Fruit fly (Drosophila melanogaster) whole organism, embryonic: ENCODE measurements around the gene Trhn.

ENCODE experiments used
- Atf6 ChIP-seq: fragments of 200-800 bp; sonication (Bioruptor generic); IDR thresholded peaks from 2 replicates; pipeline ENCODE4 v1.3.6; 2022; ENCODE audit warnings: missing biosample characterization, missing genetic modification characterization
- Bteb2 ChIP-seq: fragments of 200-800 bp; sonication (Bioruptor generic); optimal IDR thresholded peaks from 2 replicates; lab custom pipeline; 2016; ENCODE audit warnings: missing biosample characterization, missing genetic modification characterization
- CG11247 ChIP-seq: fragments of 200-800 bp; sonication (Bioruptor generic); IDR thresholded peaks from 2 replicates; pipeline ENCODE4 v1.3.6; 2022; ENCODE audit warnings: missing biosample characterization, missing genetic modification characterization
- CG11456 ChIP-seq: fragments of 200-800 bp; sonication (Bioruptor generic); IDR thresholded peaks from 3 replicates; pipeline ENCODE4 v1.3.6; 2022; ENCODE audit warnings: missing biosample characterization, missing genetic modification characterization
- CG11696 ChIP-seq: fragments of 200-800 bp; sonication (Bioruptor generic); IDR thresholded peaks from 2 replicates; pipeline ENCODE4 v1.3.6; 2022; ENCODE audit warnings: missing biosample characterization, missing genetic modification characterization
- CG12942 ChIP-seq: fragments of 200-800 bp; sonication (Bioruptor generic); optimal IDR thresholded peaks from 3 replicates; lab custom pipeline; 2016; ENCODE audit warnings: missing biosample characterization, missing genetic modification characterization
- CG14710 ChIP-seq: fragments of 200-800 bp; sonication (Bioruptor generic); optimal IDR thresholded peaks from 3 replicates; lab custom pipeline; 2019; ENCODE audit warnings: missing biosample characterization, mild to moderate bottlenecking, missing genetic modification characterization, moderate library complexity
- CG1647 ChIP-seq: fragments of 200-800 bp; sonication (Bioruptor generic); optimal IDR thresholded peaks from 3 replicates; lab custom pipeline; 2016; ENCODE audit warnings: missing biosample characterization, missing genetic modification characterization
- CG16813 ChIP-seq: fragments of 200-800 bp; sonication (Bioruptor generic); IDR thresholded peaks from 3 replicates; pipeline ENCODE4 v1.3.6; 2022; ENCODE audit warnings: missing biosample characterization, missing genetic modification characterization; ENCODE audit not compliant: partially characterized antibody
- CG17361 ChIP-seq: fragments of 200-800 bp; sonication (Bioruptor generic); IDR thresholded peaks from 3 replicates; pipeline ENCODE4 v1.3.6; 2022; ENCODE audit warnings: missing biosample characterization, missing genetic modification characterization
- CG2120 ChIP-seq: fragments of 200-800 bp; sonication (Bioruptor generic); optimal IDR thresholded peaks from 3 replicates; lab custom pipeline; 2016; ENCODE audit warnings: missing biosample characterization, missing genetic modification characterization
- CG2129 ChIP-seq: fragments of 200-800 bp; sonication (Bioruptor generic); IDR thresholded peaks from 2 replicates; pipeline ENCODE4 v1.3.6; 2022; ENCODE audit warnings: missing biosample characterization, missing genetic modification characterization; ENCODE audit not compliant: partially characterized antibody
- CG31441 ChIP-seq: fragments of 200-800 bp; sonication (Bioruptor generic); IDR thresholded peaks from 2 replicates; pipeline ENCODE4 v1.3.6; 2022; ENCODE audit warnings: missing biosample characterization, missing genetic modification characterization
- CG32772 ChIP-seq: fragments of 200-800 bp; sonication (Bioruptor generic); IDR thresholded peaks from 2 replicates; pipeline ENCODE4 v1.3.6; 2022; ENCODE audit warnings: missing biosample characterization, missing genetic modification characterization
- CG5180 ChIP-seq: fragments of 200-800 bp; sonication (Bioruptor generic); optimal IDR thresholded peaks from 3 replicates; lab custom pipeline; 2017; ENCODE audit warnings: missing biosample characterization, missing genetic modification characterization, mild to moderate bottlenecking, moderate library complexity, missing genetic modification reagents
- CG6689 ChIP-seq: fragments of 200-800 bp; sonication (Bioruptor generic); IDR thresholded peaks from 2 replicates; pipeline ENCODE4 v1.3.6; 2022; ENCODE audit warnings: missing biosample characterization, missing genetic modification characterization
- CG8359 ChIP-seq: fragments of 200-800 bp; sonication (Bioruptor generic); optimal IDR thresholded peaks from 2 replicates; lab custom pipeline; 2017; ENCODE audit warnings: missing biosample characterization, mild to moderate bottlenecking, missing genetic modification characterization, borderline replicate concordance
- CG8765 ChIP-seq: fragments of 200-800 bp; sonication (Bioruptor generic); IDR thresholded peaks from 2 replicates; pipeline ENCODE4 v1.3.6; 2022; ENCODE audit warnings: missing biosample characterization, missing genetic modification characterization
- CG9797 ChIP-seq: fragments of 200-800 bp; sonication (Bioruptor generic); optimal IDR thresholded peaks from 3 replicates; lab custom pipeline; 2018; ENCODE audit warnings: missing biosample characterization, mild to moderate bottlenecking, missing genetic modification characterization
- CrebB ChIP-seq: fragments of 200-800 bp; sonication (Bioruptor generic); optimal IDR thresholded peaks from 3 replicates; lab custom pipeline; 2018; ENCODE audit warnings: missing biosample characterization, mild to moderate bottlenecking, missing genetic modification characterization
- Drgx ChIP-seq: fragments of 200-800 bp; sonication (Bioruptor generic); IDR thresholded peaks from 2 replicates; pipeline ENCODE4 v1.3.6; 2022; ENCODE audit warnings: missing biosample characterization, missing genetic modification characterization
- ERR ChIP-seq: fragments of 200-800 bp; sonication (Bioruptor generic); optimal IDR thresholded peaks from 2 replicates; lab custom pipeline; 2016; ENCODE audit warnings: missing biosample characterization, missing genetic modification characterization
- HLH4C ChIP-seq: fragments of 200-800 bp; sonication (Bioruptor generic); IDR thresholded peaks from 3 replicates; pipeline ENCODE4 v1.3.6; 2022; ENCODE audit warnings: missing biosample characterization, missing genetic modification characterization; ENCODE audit not compliant: partially characterized antibody
- MBD-R2 ChIP-seq: fragments of 200-800 bp; sonication (Bioruptor generic); IDR thresholded peaks from 2 replicates; pipeline ENCODE4 v1.3.6; 2022; ENCODE audit warnings: missing biosample characterization, missing genetic modification characterization
- MESR4 ChIP-seq: fragments of 200-800 bp; sonication (Bioruptor generic); optimal IDR thresholded peaks from 2 replicates; lab custom pipeline; 2018; ENCODE audit warnings: missing biosample characterization, mild to moderate bottlenecking, missing genetic modification characterization, moderate library complexity
- Mad ChIP-seq: fragments of 200-800 bp; sonication (Bioruptor generic); optimal IDR thresholded peaks from 2 replicates; lab custom pipeline; 2016; ENCODE audit warnings: missing biosample characterization, missing genetic modification characterization
- Mes4 ChIP-seq: fragments of 200-800 bp; sonication (Bioruptor generic); optimal IDR thresholded peaks from 2 replicates; lab custom pipeline; 2016; ENCODE audit warnings: missing biosample characterization, missing genetic modification characterization
- Mrtf ChIP-seq: fragments of 200-800 bp; sonication (Bioruptor generic); IDR thresholded peaks from 3 replicates; pipeline ENCODE4 v1.3.6; 2022; ENCODE audit warnings: missing biosample characterization, missing genetic modification characterization
- Neu2 ChIP-seq: fragments of 200-800 bp; sonication (Bioruptor generic); optimal IDR thresholded peaks from 3 replicates; lab custom pipeline; 2016; ENCODE audit warnings: missing biosample characterization, missing genetic modification characterization, borderline replicate concordance
- Nf-YC ChIP-seq: fragments of 200-800 bp; optimal IDR thresholded peaks from 3 replicates; lab custom pipeline; 2019; ENCODE audit warnings: missing biosample characterization, mild to moderate bottlenecking, missing genetic modification characterization, moderate library complexity
- Oaz ChIP-seq: fragments of 200-800 bp; sonication (Bioruptor generic); IDR thresholded peaks from 2 replicates; pipeline ENCODE4 v1.3.6; 2022; ENCODE audit warnings: missing biosample characterization, missing genetic modification characterization
- Oli ChIP-seq: fragments of 200-800 bp; sonication (Bioruptor generic); optimal IDR thresholded peaks from 2 replicates; lab custom pipeline; 2018; ENCODE audit warnings: missing biosample characterization, mild to moderate bottlenecking, missing genetic modification characterization, moderate library complexity
- Spps ChIP-seq: fragments of 200-800 bp; sonication (Bioruptor generic); optimal IDR thresholded peaks from 2 replicates; lab custom pipeline; 2018; ENCODE audit warnings: missing biosample characterization, mild to moderate bottlenecking, missing genetic modification characterization
- Tbp ChIP-seq: fragments of >200 bp; optimal IDR thresholded peaks from 2 replicates; lab custom pipeline; 2018; ENCODE audit warnings: missing biosample characterization, missing genetic modification characterization
- amos ChIP-seq: fragments of 200-800 bp; sonication (Bioruptor generic); IDR thresholded peaks from 2 replicates; pipeline ENCODE4 v1.3.6; 2022; ENCODE audit warnings: missing biosample characterization, missing genetic modification characterization; ENCODE audit not compliant: partially characterized antibody
- chif ChIP-seq, 2 experiments: fragments of 200-800 bp; sonication (Bioruptor generic); optimal IDR thresholded peaks; 3 replicates each; lab custom pipeline; 2016; ENCODE audit warnings: missing biosample characterization in 2 of 2, missing genetic modification characterization in 2 of 2
- dan ChIP-seq: fragments of 200-800 bp; sonication (Bioruptor generic); IDR thresholded peaks from 2 replicates; pipeline ENCODE4 v1.3.6; 2022; ENCODE audit warnings: missing biosample characterization, missing genetic modification characterization
- gem ChIP-seq: fragments of 200-800 bp; sonication (Bioruptor generic); optimal IDR thresholded peaks from 2 replicates; lab custom pipeline; 2019; ENCODE audit warnings: missing biosample characterization, mild to moderate bottlenecking, missing genetic modification characterization, moderate library complexity
- kah ChIP-seq: fragments of 200-800 bp; sonication (Bioruptor generic); optimal IDR thresholded peaks from 2 replicates; lab custom pipeline; 2018; ENCODE audit warnings: missing biosample characterization, mild to moderate bottlenecking, missing genetic modification characterization
- klu ChIP-seq: fragments of 200-800 bp; sonication (Bioruptor generic); IDR thresholded peaks from 2 replicates; pipeline ENCODE4 v1.3.6; 2022; ENCODE audit warnings: missing biosample characterization, missing genetic modification characterization
- kni ChIP-seq: fragments of 200-800 bp; sonication (Bioruptor generic); optimal IDR thresholded peaks from 3 replicates; lab custom pipeline; 2017; ENCODE audit warnings: mild to moderate bottlenecking, missing biosample characterization, missing genetic modification reagents, missing genetic modification characterization
- salm ChIP-seq: fragments of 200-800 bp; sonication (Bioruptor generic); optimal IDR thresholded peaks from 2 replicates; lab custom pipeline; 2018; ENCODE audit warnings: missing biosample characterization, mild to moderate bottlenecking, missing genetic modification characterization
- schlank ChIP-seq: fragments of 200-800 bp; sonication (Bioruptor generic); optimal IDR thresholded peaks from 2 replicates; lab custom pipeline; 2018; ENCODE audit warnings: missing biosample characterization, mild to moderate bottlenecking, missing genetic modification characterization
- shn ChIP-seq: fragments of 200-800 bp; sonication (Bioruptor generic); optimal IDR thresholded peaks from 3 replicates; lab custom pipeline; 2016; ENCODE audit warnings: missing biosample characterization, missing genetic modification characterization
- trem ChIP-seq: fragments of 200-800 bp; optimal IDR thresholded peaks from 3 replicates; lab custom pipeline; 2019; ENCODE audit warnings: missing biosample characterization, mild to moderate bottlenecking, missing genetic modification characterization, moderate library complexity
- vnd ChIP-seq: fragments of 200-800 bp; sonication (Bioruptor generic); IDR thresholded peaks from 3 replicates; pipeline ENCODE4 v1.3.6; 2022; ENCODE audit warnings: missing biosample characterization, missing genetic modification characterization; ENCODE audit not compliant: partially characterized antibody
- vvl ChIP-seq: fragments of 200-800 bp; sonication (Bioruptor generic); IDR thresholded peaks from 2 replicates; pipeline ENCODE4 v1.3.6; 2022; ENCODE audit warnings: missing biosample characterization, missing genetic modification characterization
- wor ChIP-seq: fragments of 200-800 bp; sonication (Bioruptor generic); IDR thresholded peaks from 2 replicates; pipeline ENCODE4 v1.3.6; 2022; ENCODE audit warnings: missing biosample characterization, missing genetic modification characterization
- yki ChIP-seq: fragments of >200 bp; optimal IDR thresholded peaks from 3 replicates; lab custom pipeline; 2018

Gene Trhn

dm6 chr3L:1204674-1205547 is 11.9 kb upstream of the Trhn start, which contains the start of gene CG9119 (continued):
- TF ChIP-seq Mes4 (GFP tag; lab: Kevin White, UChicago) = peak; percentile 45
- TF ChIP-seq CG9797 = no peak
- peak; percentile 72 for TF ChIP-seq Spps (tag; lab: Kevin White, UChicago)
- no peak for TF ChIP-seq MBD-R2
- TF ChIP-seq salm (tag; lab: Kevin White, UChicago) = no peak
- TF ChIP-seq Drgx (GFP tag; lab: Robert Waterston, UW) = no peak
- TF ChIP-seq kah (GFP tag; lab: Kevin White, UChicago) = no peak
- TF ChIP-seq schlank (tag; lab: Kevin White, UChicago) = peak; percentile 60
- TF ChIP-seq Bteb2 (GFP tag; lab: Kevin White, UChicago) = no peak
- TF ChIP-seq CG2129 = no peak
- TF ChIP-seq CG12942 (GFP tag; lab: Kevin White, UChicago) = peak; percentile 39
- TF ChIP-seq CG8359 (GFP tag; lab: Kevin White, UChicago) = peak; percentile 17
- TF ChIP-seq CG11456 (GFP tag; lab: Robert Waterston, UW) = peak; percentile 65; the same call in 1 of the 3 replicates
- TF ChIP-seq CG6689 (GFP tag; lab: Robert Waterston, UW) = peak; percentile 53
- TF ChIP-seq HLH4C (GFP tag; lab: Robert Waterston, UW) = no peak
- TF ChIP-seq CG8765 (GFP tag; lab: Robert Waterston, UW) = no peak
- TF ChIP-seq CG16813 (GFP tag; lab: Robert Waterston, UW) = no peak
- TF ChIP-seq vvl = peak; percentile 77
- peak; percentile 72 for TF ChIP-seq Oli (tag; lab: Kevin White, UChicago)
- no peak for TF ChIP-seq MESR4
- no peak for TF ChIP-seq Neu2 (GFP tag; lab: Kevin White, UChicago)
- TF ChIP-seq ERR (GFP tag; lab: Kevin White, UChicago) = peak; percentile 82
- TF ChIP-seq CrebB (tag; lab: Kevin White, UChicago) = no peak
- TF ChIP-seq dan (GFP tag; lab: Robert Waterston, UW) = no peak
- TF ChIP-seq gem (tag; lab: Kevin White, UChicago) = peak; percentile 74
- TF ChIP-seq Mrtf (GFP tag; lab: Robert Waterston, UW) = no peak
- TF ChIP-seq vnd = no peak
- no peak for TF ChIP-seq Oaz (GFP tag; lab: Robert Waterston, UW)
- TF ChIP-seq CG14710 (tag; lab: Kevin White, UChicago) = peak; percentile 66
- no peak for TF ChIP-seq yki
- TF ChIP-seq wor (GFP tag; lab: Robert Waterston, UW) = peak; percentile 44; the same call in 1 of the 2 replicates
- peak; percentile 61; the same call in 1 of the 2 replicates for TF ChIP-seq CG31441 (GFP tag; lab: Robert Waterston, UW)
- TF ChIP-seq chif (GFP tag; optimal IDR thresholded peaks at IDR 0.05; lab: Kevin White, UChicago) = peak; percentile 37 to 42
- TF ChIP-seq CG11247 (GFP tag; lab: Robert Waterston, UW) = 0 out of 2 replicates have a peak, but pooled peaks have one; percentile 10
- no peak; the same call in 1 of the 2 replicates for TF ChIP-seq CG32772 (GFP tag; lab: Robert Waterston, UW)
- peak; percentile 54 for TF ChIP-seq Nf-YC (tag; lab: Kevin White, UChicago)
- peak; percentile 87 for TF ChIP-seq CG2120 (GFP tag; lab: Kevin White, UChicago)
- no peak for TF ChIP-seq CG11696
- TF ChIP-seq Mad (GFP tag; lab: Kevin White, UChicago) = peak; percentile 30
- TF ChIP-seq CG17361 = peak; percentile 82
- TF ChIP-seq klu (GFP tag; lab: Robert Waterston, UW) = peak; percentile 41; the same call in 1 of the 2 replicates
- peak; percentile 75 for TF ChIP-seq shn (GFP tag; lab: Kevin White, UChicago)
- TF ChIP-seq kni = peak; percentile 49
- no peak for TF ChIP-seq CG1647 (GFP tag; lab: Kevin White, UChicago)
- TF ChIP-seq amos (GFP tag; lab: Robert Waterston, UW) = no peak
- no peak for TF ChIP-seq Tbp (GFP tag; lab: Kevin White, UChicago)
- peak; percentile 11 for TF ChIP-seq trem (tag; lab: Kevin White, UChicago)
- peak; percentile 41 for TF ChIP-seq CG5180 (GFP tag; lab: Kevin White, UChicago)
- TF ChIP-seq Atf6 (GFP tag; lab: Robert Waterston, UW) = peak; percentile 74
